Worm (Caenorhabditis elegans): Measurements from ENCODE around the gene col-118.
A peak's percentile ranks its signal among the peaks of the same experiment; 100 is the strongest.

The col-118 gene

DNA sequence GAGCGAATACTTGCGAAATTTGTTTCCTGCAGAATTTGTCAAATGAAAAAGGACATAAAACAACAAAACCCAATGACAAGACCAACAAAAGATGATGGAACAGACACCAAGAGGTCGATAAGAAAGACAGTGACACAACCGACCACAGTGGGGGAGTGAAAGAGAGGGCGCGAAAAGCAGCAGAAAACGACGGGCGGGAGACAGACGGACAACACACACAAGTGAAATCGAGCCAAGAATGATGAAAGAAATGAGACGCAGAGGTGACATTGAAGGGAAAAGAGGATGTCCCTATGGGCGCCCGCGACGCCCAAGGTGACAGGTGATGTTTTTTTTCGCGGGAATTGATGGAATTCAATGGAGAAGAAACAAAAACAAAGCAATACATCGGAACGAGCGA, 18.1 kb downstream of the col-118 start:
- TF ChIP-seq fkh-2 (tag; optimal IDR thresholded peaks at IDR 0.05), result no peak
- TF ChIP-seq hmg-11 (tag; optimal IDR thresholded peaks at IDR 0.05), result peak; percentile 39
- peak; percentile 50 for TF ChIP-seq snpc-4 (tag; optimal IDR thresholded peaks at IDR 0.05)
- no peak for TF ChIP-seq ceh-16 (tag; optimal IDR thresholded peaks at IDR 0.05)
- TF ChIP-seq lin-39 (tag; optimal IDR thresholded peaks at IDR 0.05), result peak; percentile 49
- peak; percentile 84 for TF ChIP-seq unc-62 (GFP tag; optimal IDR thresholded peaks at IDR 0.05)
- no peak for TF ChIP-seq aly-2 (tag; optimal IDR thresholded peaks at IDR 0.05)
- peak; percentile 53 for TF ChIP-seq nfya-1 (tag; optimal IDR thresholded peaks at IDR 0.05; ENCODE audit: insufficient read depth)
- peak; percentile 4 for TF ChIP-seq mdl-1 (tag; optimal IDR thresholded peaks at IDR 0.05)
- TF ChIP-seq jun-1 (tag; optimal IDR thresholded peaks at IDR 0.05), result peak; percentile 16
- TF ChIP-seq nhr-237 (tag; optimal IDR thresholded peaks at IDR 0.05), result no peak
- TF ChIP-seq pqm-1 (tag; optimal IDR thresholded peaks at IDR 0.05), result peak; percentile 27
- TF ChIP-seq fos-1 (tag; optimal IDR thresholded peaks at IDR 0.05), result peak; percentile 37
- peak; percentile 35 for TF ChIP-seq egl-5 (tag; optimal IDR thresholded peaks at IDR 0.05)
- no peak for TF ChIP-seq nhr-43 (tag; optimal IDR thresholded peaks at IDR 0.05; ENCODE audit: poor library complexity, severe bottlenecking)
- TF ChIP-seq nhr-25 (tag; optimal IDR thresholded peaks at IDR 0.05), result peak; percentile 95
- TF ChIP-seq elt-2 (tag; optimal IDR thresholded peaks at IDR 0.05), result peak; percentile 83
- TF ChIP-seq ceh-9 (tag; optimal IDR thresholded peaks at IDR 0.05), result no peak
- TF ChIP-seq elt-3 (tag; optimal IDR thresholded peaks at IDR 0.05), result no peak
- peak; percentile 49 for TF ChIP-seq nhr-23 (tag; optimal IDR thresholded peaks at IDR 0.05)
- peak; percentile 23 for TF ChIP-seq lsy-12 (tag; optimal IDR thresholded peaks at IDR 0.05)
- no peak for TF ChIP-seq mml-1 (tag; optimal IDR thresholded peaks at IDR 0.05)
- peak; percentile 57 for TF ChIP-seq ama-1 (optimal IDR thresholded peaks at IDR 0.05)
- no peak for TF ChIP-seq daf-12 (tag; optimal IDR thresholded peaks at IDR 0.05)
- peak; percentile 81 for TF ChIP-seq pha-4 (tag; optimal IDR thresholded peaks at IDR 0.05)
- TF ChIP-seq fkh-10 (GFP tag; optimal IDR thresholded peaks at IDR 0.05), result no peak
- TF ChIP-seq nhr-28 (tag; optimal IDR thresholded peaks at IDR 0.05), result no peak
- TF ChIP-seq skn-1 (tag; optimal IDR thresholded peaks at IDR 0.05), result no peak
- no peak for TF ChIP-seq eor-1 (tag; optimal IDR thresholded peaks at IDR 0.05)
- TF ChIP-seq lin-15B (tag; optimal IDR thresholded peaks at IDR 0.05), result peak; percentile 21

ce11 chrIV:8867562-8867961, 19.5 kb downstream of the col-118 start:
- peak; percentile 51 for TF ChIP-seq elt-2 (tag; optimal IDR thresholded peaks at IDR 0.05)
- TF ChIP-seq hmg-11 (tag; optimal IDR thresholded peaks at IDR 0.05), result no peak
- peak; percentile 11 for TF ChIP-seq pha-4 (tag; optimal IDR thresholded peaks at IDR 0.05)

DNA sequence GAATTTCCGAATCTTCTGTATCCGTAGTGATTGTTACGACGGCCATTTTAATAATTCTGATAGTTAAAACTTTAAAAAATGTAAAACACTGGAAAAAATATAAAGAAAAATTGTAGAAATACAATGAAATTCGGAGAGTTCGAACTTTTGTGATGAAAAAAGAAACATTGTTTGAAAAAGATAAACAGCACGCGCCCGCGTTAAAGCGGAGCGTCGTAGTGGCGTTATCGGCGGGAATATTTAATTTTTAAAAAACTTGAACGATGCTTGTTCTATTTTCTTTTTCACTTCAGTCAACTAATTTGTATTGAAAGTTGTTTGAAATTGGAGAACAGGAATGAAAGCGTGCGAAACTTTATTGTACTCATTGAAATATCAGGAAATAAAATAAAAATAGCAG, 21.6 kb downstream of the col-118 start, which contains the start of gene npp-23:
Gene npp-23 (minus strand): TSS at position 56 of the 400 bp plus-strand sequence.
- TF ChIP-seq nhr-23 (tag; optimal IDR thresholded peaks at IDR 0.05), result peak; percentile 43
- peak; percentile 75 for TF ChIP-seq pha-4 (tag; optimal IDR thresholded peaks at IDR 0.05)
- TF ChIP-seq fkh-2 (tag; optimal IDR thresholded peaks at IDR 0.05), result no peak
- TF ChIP-seq mml-1 (tag; optimal IDR thresholded peaks at IDR 0.05), result no peak
- peak; percentile 49 for TF ChIP-seq lin-15B (tag; optimal IDR thresholded peaks at IDR 0.05)
- no peak for TF ChIP-seq fkh-10 (GFP tag; optimal IDR thresholded peaks at IDR 0.05)
- TF ChIP-seq elt-3 (tag; optimal IDR thresholded peaks at IDR 0.05), result no peak
- peak; percentile 65 for TF ChIP-seq snpc-4 (tag; optimal IDR thresholded peaks at IDR 0.05)
- peak; percentile 9 for TF ChIP-seq nhr-25 (tag; optimal IDR thresholded peaks at IDR 0.05)
- TF ChIP-seq nhr-76 (tag; optimal IDR thresholded peaks at IDR 0.05), result no peak
- TF ChIP-seq ceh-28 (tag; optimal IDR thresholded peaks at IDR 0.05), result no peak

DNA sequence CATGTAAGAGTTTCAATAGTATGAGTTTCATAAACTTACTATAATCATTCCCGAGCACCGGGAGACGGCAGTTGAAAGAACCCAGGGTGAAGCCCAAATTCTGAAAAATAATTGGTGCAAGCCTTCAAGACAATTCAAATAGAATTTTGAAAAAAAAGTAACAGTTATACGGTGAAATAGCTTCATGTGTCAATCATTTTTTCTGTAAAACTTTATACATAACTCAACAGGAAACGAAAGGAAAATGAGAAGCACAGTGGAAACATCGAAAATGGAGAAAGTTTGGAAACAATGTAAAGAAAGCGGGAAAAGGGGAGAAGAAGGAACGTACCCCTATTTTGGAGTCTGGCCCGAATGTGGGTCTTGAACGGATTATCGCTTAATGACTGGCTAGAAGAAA, 24.9 kb downstream of the col-118 start, which contains the start of gene C09G9.3:
Gene C09G9.3 (minus strand): TSS at position 101 of the 400 bp plus-strand sequence.
- no peak for TF ChIP-seq mdl-1 (tag; optimal IDR thresholded peaks at IDR 0.05)
- TF ChIP-seq ama-1 (optimal IDR thresholded peaks at IDR 0.05), result no peak
- no peak for TF ChIP-seq nhr-12 (tag; optimal IDR thresholded peaks at IDR 0.05)

DNA sequence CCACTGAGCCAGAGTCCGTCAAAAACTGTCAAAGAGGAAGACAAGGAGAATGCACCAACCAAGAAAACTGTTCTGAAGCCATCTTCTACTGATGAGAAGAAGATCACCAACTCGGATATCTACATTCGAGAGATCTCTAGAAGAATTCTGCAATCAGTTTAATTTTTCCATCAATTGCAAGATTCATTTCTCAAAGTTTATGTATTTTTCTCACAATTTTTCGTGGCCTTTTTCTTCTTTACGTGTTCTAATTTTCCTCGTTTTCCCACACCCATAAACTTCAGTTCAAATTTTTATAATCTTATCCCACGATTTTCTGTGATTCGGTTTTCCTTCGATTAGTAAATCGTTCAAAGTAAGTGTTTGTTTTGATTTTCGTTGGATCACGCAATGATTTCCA, 25.8 kb downstream of the col-118 start, which contains the start of gene hdl-2:
Gene hdl-2 (plus strand): TSS at position 301 of the 400 bp plus-strand sequence.
- no peak for TF ChIP-seq nhr-28 (tag; optimal IDR thresholded peaks at IDR 0.05)
- TF ChIP-seq mml-1 (tag; optimal IDR thresholded peaks at IDR 0.05), result no peak
- no peak for TF ChIP-seq pqm-1 (tag; optimal IDR thresholded peaks at IDR 0.05)
- no peak for TF ChIP-seq jun-1 (tag; optimal IDR thresholded peaks at IDR 0.05)
- no peak for TF ChIP-seq skn-1 (tag; optimal IDR thresholded peaks at IDR 0.05)
- TF ChIP-seq ztf-11 (tag; optimal IDR thresholded peaks at IDR 0.05), result no peak
- no peak for TF ChIP-seq nhr-11 (tag; optimal IDR thresholded peaks at IDR 0.05)
- no peak for TF ChIP-seq ama-1 (optimal IDR thresholded peaks at IDR 0.05)
- TF ChIP-seq R02D3.7 (tag; optimal IDR thresholded peaks at IDR 0.05), result no peak
- no peak for TF ChIP-seq elt-1 (tag; optimal IDR thresholded peaks at IDR 0.05)
- no peak for TF ChIP-seq fkh-10 (GFP tag; optimal IDR thresholded peaks at IDR 0.05)
- TF ChIP-seq daf-12 (tag; optimal IDR thresholded peaks at IDR 0.05), result no peak
- TF ChIP-seq egl-27 (tag; optimal IDR thresholded peaks at IDR 0.05), result no peak
- TF ChIP-seq nhr-67 (tag; optimal IDR thresholded peaks at IDR 0.05), result no peak
- TF ChIP-seq aly-2 (tag; optimal IDR thresholded peaks at IDR 0.05), result no peak
- no peak for TF ChIP-seq nfya-1 (tag; optimal IDR thresholded peaks at IDR 0.05; ENCODE audit: insufficient read depth)
- no peak for TF ChIP-seq hmg-11 (tag; optimal IDR thresholded peaks at IDR 0.05)

Measured in whole organism, L3 larva.